Worm (Caenorhabditis elegans) whole organism, late embryonic: ENCODE measurements around the gene clp-4.
A peak's percentile ranks its signal among the peaks of the same experiment; 100 is the strongest.

Experiments
- K09A11.1 ChIP-seq: sonication (generic microtip); optimal IDR thresholded peaks from 2 replicates; lab custom pipeline; 2017; ENCODE audit warnings: antibody characterized with exemption, mild to moderate bottlenecking, missing genetic modification characterization, missing compliant biosample characterization; ENCODE audit not compliant: insufficient read depth
- ceh-18 ChIP-seq: sonication (generic microtip); optimal IDR thresholded peaks from 2 replicates; lab custom pipeline; 2016; ENCODE audit warnings: missing genetic modification characterization, missing compliant biosample characterization
- ceh-24 ChIP-seq: sonication (generic microtip); optimal IDR thresholded peaks from 2 replicates; lab custom pipeline; 2016; ENCODE audit warnings: mild to moderate bottlenecking, missing genetic modification characterization, missing compliant biosample characterization
- ceh-30 ChIP-seq: fragments of 150-350 bp; optimal IDR thresholded peaks from 2 replicates; lab custom pipeline; 2014; ENCODE audit warnings: missing biosample characterization, missing genetic modification characterization
- ceh-31 ChIP-seq: sonication (generic microtip); optimal IDR thresholded peaks from 2 replicates; lab custom pipeline; 2016; ENCODE audit warnings: missing genetic modification characterization, missing compliant biosample characterization
- ceh-34 ChIP-seq: sonication (generic microtip); optimal IDR thresholded peaks from 2 replicates; lab custom pipeline; 2016; ENCODE audit warnings: mild to moderate bottlenecking, missing genetic modification characterization, missing compliant biosample characterization
- ceh-45 ChIP-seq: fragments of 200-800 bp; sonication (Bioruptor generic); IDR thresholded peaks from 2 replicates; pipeline ENCODE4 v1.3.6; 2022; ENCODE audit warnings: missing genetic modification reagents, missing genetic modification characterization, missing compliant biosample characterization
- ceh-48 ChIP-seq: sonication (generic microtip); optimal IDR thresholded peaks from 2 replicates; lab custom pipeline; 2016; ENCODE audit warnings: missing genetic modification characterization, inconsistent platforms, missing compliant biosample characterization
- ceh-6 ChIP-seq: fragments of 200-800 bp; sonication (Bioruptor generic); optimal IDR thresholded peaks from 2 replicates; lab custom pipeline; 2018; ENCODE audit warnings: mild to moderate bottlenecking, missing genetic modification characterization, missing compliant biosample characterization
- che-1 ChIP-seq: sonication (generic microtip); optimal IDR thresholded peaks from 2 replicates; lab custom pipeline; 2016; ENCODE audit warnings: mild to moderate bottlenecking, missing genetic modification characterization, missing compliant biosample characterization
- dve-1 ChIP-seq: sonication (generic microtip); optimal IDR thresholded peaks from 2 replicates; lab custom pipeline; 2017; ENCODE audit warnings: antibody characterized with exemption, mild to moderate bottlenecking, missing genetic modification characterization, missing compliant biosample characterization
- elt-2 ChIP-seq: sonication (generic microtip); optimal IDR thresholded peaks from 2 replicates; lab custom pipeline; 2016; ENCODE audit warnings: missing genetic modification reagents, missing genetic modification characterization, missing compliant biosample characterization
- fax-1 ChIP-seq: sonication (generic microtip); optimal IDR thresholded peaks from 2 replicates; lab custom pipeline; 2016; ENCODE audit warnings: missing genotype, missing genetic modification characterization, missing compliant biosample characterization
- fkh-10 ChIP-seq: fragments of 150-350 bp; optimal IDR thresholded peaks from 2 replicates; lab custom pipeline; 2014; ENCODE audit warnings: missing biosample characterization, missing genetic modification reagents, missing genetic modification characterization
- hlh-13 ChIP-seq: fragments of 200-800 bp; sonication (Bioruptor generic); optimal IDR thresholded peaks from 2 replicates; lab custom pipeline; 2018; ENCODE audit warnings: mild to moderate bottlenecking, missing genetic modification characterization, missing compliant biosample characterization
- hlh-15 ChIP-seq: sonication (generic microtip); optimal IDR thresholded peaks from 2 replicates; lab custom pipeline; 2016; ENCODE audit warnings: missing genetic modification characterization, missing compliant biosample characterization
- madf-2 ChIP-seq: sonication (generic microtip); optimal IDR thresholded peaks from 2 replicates; lab custom pipeline; 2017; ENCODE audit warnings: missing genetic modification characterization, missing compliant biosample characterization
- mec-3 ChIP-seq: sonication (generic microtip); optimal IDR thresholded peaks from 2 replicates; lab custom pipeline; 2016; ENCODE audit warnings: borderline replicate concordance, missing genetic modification characterization, missing compliant biosample characterization
- nfya-1 ChIP-seq: sonication (generic microtip); optimal IDR thresholded peaks from 2 replicates; lab custom pipeline; 2017; ENCODE audit warnings: missing genetic modification characterization, mild to moderate bottlenecking, missing compliant biosample characterization, antibody characterized with exemption, moderate library complexity
- pat-9 ChIP-seq: fragments of 200-800 bp; sonication (Bioruptor generic); optimal IDR thresholded peaks from 2 replicates; lab custom pipeline; 2018; ENCODE audit warnings: mild to moderate bottlenecking, missing genetic modification characterization, moderate library complexity, missing compliant biosample characterization
- pax-1 ChIP-seq: fragments of 150-350 bp; optimal IDR thresholded peaks from 2 replicates; lab custom pipeline; 2014; ENCODE audit warnings: missing biosample characterization, missing genetic modification characterization
- pha-2 ChIP-seq: sonication (generic microtip); optimal IDR thresholded peaks from 2 replicates; lab custom pipeline; 2017; ENCODE audit warnings: mild to moderate bottlenecking, missing genetic modification characterization, missing compliant biosample characterization
- ref-2 ChIP-seq: sonication (generic microtip); optimal IDR thresholded peaks from 2 replicates; lab custom pipeline; 2016; ENCODE audit warnings: missing genetic modification characterization, missing compliant biosample characterization
- rnt-1 ChIP-seq: sonication (generic microtip); optimal IDR thresholded peaks from 2 replicates; lab custom pipeline; 2016; ENCODE audit warnings: missing genetic modification characterization, missing compliant biosample characterization
- tbx-2 ChIP-seq: sonication (generic microtip); optimal IDR thresholded peaks from 2 replicates; lab custom pipeline; 2016; ENCODE audit warnings: missing genetic modification characterization, missing compliant biosample characterization
- ttx-3 ChIP-seq: sonication (generic microtip); optimal IDR thresholded peaks from 2 replicates; lab custom pipeline; 2016; ENCODE audit warnings: missing genetic modification reagents, missing genetic modification characterization, missing compliant biosample characterization
- unc-3 ChIP-seq, 2 experiments: fragments of 200-800 bp in 1 of 2; sonication (Bioruptor generic) in 1 of 2; sonication (generic microtip) in 1 of 2; conservative IDR thresholded peaks in 1 of 2; optimal IDR thresholded peaks in 1 of 2; 2 replicates each; pipeline versions ENCODE4 v1.3.6 to Lab custom; 2016 to 2022; ENCODE audit warnings: missing compliant biosample characterization in 2 of 2, missing genetic modification characterization in 2 of 2, missing genetic modification reagents in 1 of 2
- unc-42 ChIP-seq: sonication (generic microtip); optimal IDR thresholded peaks from 2 replicates; lab custom pipeline; 2016; ENCODE audit warnings: missing genotype, missing genetic modification characterization, missing compliant biosample characterization
- unc-86 ChIP-seq: sonication (generic microtip); optimal IDR thresholded peaks from 2 replicates; lab custom pipeline; 2016; ENCODE audit warnings: missing genetic modification characterization, missing compliant biosample characterization
- zip-5 ChIP-seq: sonication (generic microtip); optimal IDR thresholded peaks from 2 replicates; lab custom pipeline; 2016; ENCODE audit warnings: missing genetic modification characterization, missing compliant biosample characterization
- ztf-16 ChIP-seq: sonication (generic microtip); optimal IDR thresholded peaks from 2 replicates; lab custom pipeline; 2017; ENCODE audit warnings: missing genetic modification characterization, missing compliant biosample characterization

The clp-4 gene

ce11 chrIII:1793416-1793815, 24.7 kb downstream of the clp-4 start:
- TF ChIP-seq ceh-48 (tag; lab: Kevin White, UChicago) (peak; percentile 34), ref-2 (tag; lab: Kevin White, UChicago) (no peak)

DNA sequence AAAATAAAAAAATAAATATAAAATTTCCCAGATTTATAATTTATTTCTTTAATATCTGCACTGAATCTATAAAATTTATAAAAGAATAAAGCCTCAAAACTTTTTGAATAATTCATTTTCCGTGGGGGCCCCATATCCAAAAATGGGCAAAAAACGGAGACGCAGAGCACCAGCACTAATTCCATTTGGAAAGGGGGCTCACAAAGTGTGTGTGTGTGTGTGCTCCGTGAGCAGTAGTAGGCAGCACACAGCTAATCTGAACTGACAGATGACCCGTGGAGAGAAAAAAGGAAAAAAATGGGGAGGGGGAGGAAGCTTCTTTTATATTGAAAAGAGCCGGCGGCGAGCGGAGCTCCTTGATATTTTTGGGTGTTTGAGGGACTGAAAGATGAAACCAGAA, 26.2 kb downstream of the clp-4 start:
- TF ChIP-seq unc-42 (tag; lab: Kevin White, UChicago) (peak; percentile 90), ceh-18 (tag; lab: Kevin White, UChicago) (no peak)

DNA sequence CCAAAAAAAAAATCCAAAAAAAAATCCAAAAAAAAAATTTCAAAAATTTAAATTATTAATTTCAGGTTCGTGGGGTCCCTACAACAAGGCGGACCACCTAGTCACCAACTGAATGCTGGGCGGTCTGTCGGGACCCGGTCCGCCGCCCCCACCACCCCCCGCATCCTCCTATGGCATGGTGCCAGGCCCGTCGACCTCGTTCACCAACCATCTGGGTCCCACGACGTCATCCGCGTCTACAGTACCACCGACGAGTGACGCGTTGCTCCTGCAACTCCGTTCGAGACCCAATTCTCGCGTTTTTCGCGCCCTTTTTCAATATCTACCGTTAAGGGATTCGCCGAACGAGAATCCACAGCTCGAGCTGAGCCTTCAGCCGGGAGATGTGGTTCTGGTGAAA, 29.2 kb downstream of the clp-4 start:
- TF ChIP-seq unc-3 (GFP tag; conservative IDR thresholded peaks at IDR 0.05; lab: Robert Waterston, UW) (no peak), unc-3 (tag; optimal IDR thresholded peaks at IDR 0.05; lab: Kevin White, UChicago) (no peak), ztf-16 (tag; lab: Kevin White, UChicago) (no peak), hlh-15 (no peak), elt-2 (tag; lab: Kevin White, UChicago) (no peak), mec-3 (tag; lab: Kevin White, UChicago) (no peak), hlh-13 (GFP tag; lab: Kevin White, UChicago) (no peak)

ce11 chrIII:1788033-1788432, 30.1 kb downstream of the clp-4 start, which contains the start of gene rimb-1:
TSS of gene rimb-1 (plus strand) at chrIII:1788333.
- TF ChIP-seq elt-2 (tag; lab: Kevin White, UChicago) (no peak), pha-2 (no peak), unc-86 (tag; lab: Kevin White, UChicago) (no peak), ceh-24 (tag; lab: Kevin White, UChicago) (no peak), fax-1 (tag; lab: Kevin White, UChicago) (no peak), ceh-45 (GFP tag; lab: Robert Waterston, UW) (no peak)

- peak; percentile 36 for TF ChIP-seq nfya-1
- TF ChIP-seq ceh-6 (GFP tag; lab: Kevin White, UChicago) = no peak
- TF ChIP-seq ttx-3 (tag; lab: Kevin White, UChicago) = no peak
- peak; percentile 4 for TF ChIP-seq tbx-2 (tag; lab: Kevin White, UChicago)
- peak; percentile 12 for TF ChIP-seq unc-42 (tag; lab: Kevin White, UChicago)
- TF ChIP-seq pat-9 (tag; lab: Kevin White, UChicago) = no peak
- TF ChIP-seq ceh-31 = peak; percentile 59
Measured at ce11 chrIII:1785776-1786175, 32.3 kb downstream of the clp-4 start.

- TF ChIP-seq pax-1 (no peak), pat-9 (tag; lab: Kevin White, UChicago) (no peak), ceh-24 (tag; lab: Kevin White, UChicago) (no peak), che-1 (tag; lab: Kevin White, UChicago) (no peak)
- TF ChIP-seq, all 69 proteins: peak for 0
Measured at ce11 chrIII:1777969-1778368, 40.2 kb downstream of the clp-4 start, which contains the start of gene Y39A3CL.4. TSS of gene Y39A3CL.4 (minus strand) at chrIII:1778069.

- TF ChIP-seq nfya-1 = peak; percentile 5
- TF ChIP-seq dve-1 = no peak
- no peak for TF ChIP-seq unc-86 (tag; lab: Kevin White, UChicago)
Measured at ce11 chrIII:1777468-1777867, 40.7 kb downstream of the clp-4 start, which contains the start of gene Y39A3CL.3. TSS of gene Y39A3CL.3 (plus strand) at chrIII:1777802.

- TF ChIP-seq ceh-30 (tag; lab: Kevin White, UChicago) (no peak), ceh-34 (tag; lab: Kevin White, UChicago) (no peak), unc-86 (tag; lab: Kevin White, UChicago) (no peak), ceh-45 (GFP tag; lab: Robert Waterston, UW) (no peak), ztf-16 (tag; lab: Kevin White, UChicago) (no peak), fkh-10 (GFP tag; lab: Kevin White, UChicago) (no peak), K09A11.1 (tag; lab: Kevin White, UChicago) (no peak), unc-42 (tag; lab: Kevin White, UChicago) (no peak), zip-5 (tag; lab: Kevin White, UChicago) (no peak), madf-2 (tag; lab: Kevin White, UChicago) (no peak), elt-2 (tag; lab: Kevin White, UChicago) (no peak), rnt-1 (tag; lab: Kevin White, UChicago) (no peak)
Measured at ce11 chrIII:1769993-1770392, 48.1 kb downstream of the clp-4 start, which contains the start of gene tbx-43. TSS of gene tbx-43 (minus strand) at chrIII:1770093.
